Fruit fly (Drosophila melanogaster) whole organism: Measurements from ENCODE around the gene DIP2.

Source experiments
- CG8478 ChIP-seq: fragments of >200 bp; optimal IDR thresholded peaks from 2 replicates; lab custom pipeline; 2018; ENCODE audit warnings: inconsistent platforms
- Dll ChIP-seq: fragments of >200 bp; optimal IDR thresholded peaks from 2 replicates; lab custom pipeline; 2017
- EcR ChIP-seq, 2 experiments: fragments of >200 bp; optimal IDR thresholded peaks; 2 replicates each; lab custom pipeline; 2017; ENCODE audit warnings: missing biosample characterization in 2 of 2, missing genetic modification characterization in 2 of 2, missing genetic modification reagents in 2 of 2
- pan ChIP-seq: fragments of >200 bp; optimal IDR thresholded peaks from 2 replicates; lab custom pipeline; 2017
- usp ChIP-seq: fragments of >200 bp; optimal IDR thresholded peaks from 2 replicates; lab custom pipeline; 2017; ENCODE audit warnings: missing biosample characterization, missing genetic modification characterization, mixed read lengths

dm6 chr3L:292146-292776, 34.5 kb upstream of the DIP2 start:
- TF ChIP-seq pan (lab: Kevin White, UChicago) (no peak), usp (GFP tag; lab: Kevin White, UChicago) (no peak), CG8478 (lab: Kevin White, UChicago) (no peak), Dll (no peak), EcR (GFP tag; optimal IDR thresholded peaks at IDR 0.05; lab: Kevin White, UChicago) (no peak)
